Worm (Caenorhabditis elegans) whole organism, young adult: ENCODE measurements around the gene F55C12.2.
A peak's percentile ranks its signal among the peaks of the same experiment; 100 is the strongest.

Source experiments
- B0261.1 ChIP-seq: sonication (generic microtip); optimal IDR thresholded peaks from 2 replicates; lab custom pipeline; 2016; ENCODE audit warnings: mild to moderate bottlenecking, missing genetic modification characterization, moderate library complexity, missing compliant biosample characterization
- F22D6.2 ChIP-seq: sonication (generic microtip); optimal IDR thresholded peaks from 2 replicates; lab custom pipeline; 2016; ENCODE audit warnings: mild to moderate bottlenecking, missing genetic modification characterization, missing compliant biosample characterization
- F23B12.7 ChIP-seq: sonication (generic microtip); optimal IDR thresholded peaks from 2 replicates; lab custom pipeline; 2017; ENCODE audit warnings: missing genetic modification characterization, mild to moderate bottlenecking, missing compliant biosample characterization, antibody characterized with exemption, moderate library complexity; ENCODE audit not compliant: insufficient read depth
- F49E8.2 ChIP-seq: sonication (generic microtip); optimal IDR thresholded peaks from 3 replicates; lab custom pipeline; 2017; ENCODE audit warnings: missing genetic modification characterization, mild to moderate bottlenecking, missing compliant biosample characterization, antibody characterized with exemption, moderate library complexity; ENCODE audit not compliant: insufficient read depth
- F52B5.7 ChIP-seq: sonication (generic microtip); optimal IDR thresholded peaks from 2 replicates; lab custom pipeline; 2016; ENCODE audit warnings: mild to moderate bottlenecking, missing genetic modification characterization, missing compliant biosample characterization
- Y79H2A.3 ChIP-seq: fragments of 200-800 bp; sonication (Bioruptor generic); conservative IDR thresholded peaks from 2 replicates; pipeline ENCODE4 v1.3.6; 2022; ENCODE audit warnings: missing genetic modification reagents, missing genetic modification characterization, missing compliant biosample characterization
- aptf-3 ChIP-seq: fragments of 200-800 bp; sonication (Bioruptor generic); IDR thresholded peaks from 2 replicates; pipeline ENCODE4 v1.3.6; 2022; ENCODE audit warnings: missing genetic modification characterization, missing compliant biosample characterization
- attf-6 ChIP-seq: fragments of 200-800 bp; sonication (Bioruptor generic); IDR thresholded peaks from 2 replicates; pipeline ENCODE4 v1.3.6; 2022; ENCODE audit warnings: missing genetic modification reagents, missing genetic modification characterization, missing compliant biosample characterization
- cebp-1 ChIP-seq, 2 experiments: fragments of 200-800 bp in 1 of 2; sonication (Bioruptor generic) in 1 of 2; sonication (generic microtip) in 1 of 2; IDR thresholded peaks in 1 of 2; optimal IDR thresholded peaks in 1 of 2; 2 replicates each; pipeline versions ENCODE4 v1.3.6 to Lab custom; 2017 to 2022; ENCODE audit warnings: missing compliant biosample characterization in 2 of 2, missing genetic modification characterization in 2 of 2, mild to moderate bottlenecking in 1 of 2, missing genetic modification reagents in 1 of 2, moderate library complexity in 1 of 2
- ceh-91 ChIP-seq: fragments of 200-800 bp; sonication (Bioruptor generic); IDR thresholded peaks from 2 replicates; pipeline ENCODE4 v1.3.6; 2022; ENCODE audit warnings: missing genetic modification reagents, missing genetic modification characterization, missing compliant biosample characterization
- dox-1 ChIP-seq: fragments of 200-800 bp; sonication (Bioruptor generic); IDR thresholded peaks from 2 replicates; pipeline ENCODE4 v1.3.6; 2022; ENCODE audit warnings: missing genetic modification reagents, missing genetic modification characterization, missing compliant biosample characterization
- dpff-1 ChIP-seq: sonication (generic microtip); optimal IDR thresholded peaks from 2 replicates; lab custom pipeline; 2017; ENCODE audit warnings: mild to moderate bottlenecking, missing genetic modification characterization, missing compliant biosample characterization
- efl-1 ChIP-seq: fragments of 150-350 bp; optimal IDR thresholded peaks from 2 replicates; lab custom pipeline; 2014; ENCODE audit warnings: missing biosample characterization, missing genetic modification reagents, missing genetic modification characterization
- egrh-3 ChIP-seq: fragments of 200-800 bp; sonication (Bioruptor generic); IDR thresholded peaks from 2 replicates; pipeline ENCODE4 v1.3.6; 2022; ENCODE audit warnings: missing genetic modification reagents, missing genetic modification characterization, missing compliant biosample characterization
- ets-4 ChIP-seq: fragments of 200-800 bp; sonication (Bioruptor generic); optimal IDR thresholded peaks from 2 replicates; lab custom pipeline; 2018; ENCODE audit warnings: mild to moderate bottlenecking, missing genetic modification characterization, missing compliant biosample characterization
- fkh-3 ChIP-seq: sonication (generic microtip); optimal IDR thresholded peaks from 2 replicates; lab custom pipeline; 2016; ENCODE audit warnings: mild to moderate bottlenecking, missing genetic modification characterization, missing compliant biosample characterization
- hmg-1.2 ChIP-seq: fragments of 200-800 bp; sonication (Bioruptor generic); IDR thresholded peaks from 2 replicates; pipeline ENCODE4 v1.3.6; 2022; ENCODE audit warnings: missing genetic modification reagents, missing genetic modification characterization, missing compliant biosample characterization
- hmg-20 ChIP-seq: fragments of 200-800 bp; sonication (Bioruptor generic); IDR thresholded peaks from 2 replicates; pipeline ENCODE4 v1.3.6; 2022; ENCODE audit warnings: missing genetic modification reagents, missing genetic modification characterization, missing compliant biosample characterization
- let-607 ChIP-seq, 2 experiments: fragments of 200-800 bp in 1 of 2; sonication (Bioruptor generic) in 1 of 2; sonication (generic microtip) in 1 of 2; optimal IDR thresholded peaks; 2 replicates each; lab custom pipeline; 2016 to 2018; ENCODE audit warnings: mild to moderate bottlenecking in 2 of 2, missing compliant biosample characterization in 2 of 2, missing genetic modification characterization in 2 of 2, moderate library complexity in 2 of 2, missing genotype in 1 of 2
- lin-35 ChIP-seq, 3 experiments: fragments of 150-350 bp in 2 of 3; sonication (generic microtip) in 1 of 3; optimal IDR thresholded peaks; 2 replicates each; lab custom pipeline; 2014 to 2018; ENCODE audit warnings: missing biosample characterization in 3 of 3, missing genetic modification characterization in 3 of 3, missing genetic modification reagents in 3 of 3
- lin-40 ChIP-seq: sonication (generic microtip); optimal IDR thresholded peaks from 2 replicates; lab custom pipeline; 2016; ENCODE audit warnings: missing genetic modification characterization, mild to moderate bottlenecking, missing compliant biosample characterization, missing genotype, missing genetic modification reagents
- madf-3 ChIP-seq: fragments of 200-800 bp; sonication (Bioruptor generic); IDR thresholded peaks from 2 replicates; pipeline ENCODE4 v1.3.6; 2022; ENCODE audit warnings: missing genetic modification reagents, missing genetic modification characterization, missing compliant biosample characterization
- madf-8 ChIP-seq: fragments of 200-800 bp; sonication (Bioruptor generic); conservative IDR thresholded peaks from 2 replicates; pipeline ENCODE4 v1.3.6; 2022; ENCODE audit warnings: missing genetic modification reagents, missing genetic modification characterization, missing compliant biosample characterization
- mcd-1 ChIP-seq: fragments of 200-800 bp; sonication (Bioruptor generic); IDR thresholded peaks from 2 replicates; pipeline ENCODE4 v1.3.6; 2022; ENCODE audit warnings: missing genetic modification reagents, missing genetic modification characterization, missing compliant biosample characterization
- mes-4 ChIP-seq: sonication (generic microtip); optimal IDR thresholded peaks from 2 replicates; lab custom pipeline; 2016; ENCODE audit warnings: missing genotype, missing genetic modification characterization, missing compliant biosample characterization
- mxl-1 ChIP-seq: sonication (generic microtip); optimal IDR thresholded peaks from 2 replicates; lab custom pipeline; 2016; ENCODE audit warnings: missing genetic modification characterization, missing compliant biosample characterization
- nhr-27 ChIP-seq: fragments of 200-800 bp; sonication (Bioruptor generic); optimal IDR thresholded peaks from 2 replicates; lab custom pipeline; 2018; ENCODE audit warnings: mild to moderate bottlenecking, missing genetic modification characterization, moderate library complexity, missing compliant biosample characterization
- nhr-80 ChIP-seq: sonication (generic microtip); optimal IDR thresholded peaks from 2 replicates; lab custom pipeline; 2016; ENCODE audit warnings: missing genetic modification characterization, missing compliant biosample characterization
- nhr-90 ChIP-seq: sonication (generic microtip); optimal IDR thresholded peaks from 2 replicates; lab custom pipeline; 2016; ENCODE audit warnings: missing genotype, mild to moderate bottlenecking, missing genetic modification characterization, missing compliant biosample characterization
- pha-4 ChIP-seq: fragments of 150-350 bp; sonication (generic microtip); optimal IDR thresholded peaks from 2 replicates; lab custom pipeline; 2014; ENCODE audit warnings: missing biosample characterization, missing genetic modification reagents, missing genetic modification characterization
- rcor-1 ChIP-seq: fragments of 200-800 bp; sonication (Bioruptor generic); IDR thresholded peaks from 2 replicates; pipeline ENCODE4 v1.3.6; 2022; ENCODE audit warnings: missing genetic modification reagents, missing genetic modification characterization, missing compliant biosample characterization
- rec-8 ChIP-seq, 2 experiments: sonication (generic microtip); optimal IDR thresholded peaks; 2 replicates each; lab custom pipeline; 2016; ENCODE audit warnings: mild to moderate bottlenecking in 2 of 2, missing genetic modification characterization in 2 of 2, missing genetic modification reagents in 2 of 2, missing genotype in 2 of 2, missing biosample characterization in 1 of 2, missing compliant biosample characterization in 1 of 2, moderate library complexity in 1 of 2
- snpc-3.4 ChIP-seq: sonication (generic microtip); optimal IDR thresholded peaks from 2 replicates; lab custom pipeline; 2017; ENCODE audit warnings: missing genetic modification characterization, mild to moderate bottlenecking, missing compliant biosample characterization, antibody characterized with exemption, moderate library complexity, missing genotype, missing genetic modification reagents
- snpc-4 ChIP-seq, 5 experiments: fragments of 150-350 bp in 1 of 5; sonication (generic microtip) in 4 of 5; optimal IDR thresholded peaks; 2 replicates each; lab custom pipeline; 2014 to 2018; ENCODE audit warnings: missing genetic modification characterization in 5 of 5, missing biosample characterization in 3 of 5, antibody characterized with exemption in 2 of 5, mild to moderate bottlenecking in 2 of 5, missing compliant biosample characterization in 2 of 5, missing genotype in 2 of 5, moderate library complexity in 2 of 5, missing genetic modification reagents in 1 of 5
- somi-1 ChIP-seq: fragments of 200-800 bp; sonication (Bioruptor generic); optimal IDR thresholded peaks from 2 replicates; lab custom pipeline; 2018; ENCODE audit warnings: mild to moderate bottlenecking, missing genetic modification characterization, missing compliant biosample characterization
- tbp1 ChIP-seq: fragments of 200-800 bp; sonication (Bioruptor generic); optimal IDR thresholded peaks from 2 replicates; lab custom pipeline; 2018; ENCODE audit warnings: mild to moderate bottlenecking, missing genetic modification characterization, missing compliant biosample characterization
- zfh-2 ChIP-seq: fragments of 200-800 bp; sonication (Bioruptor generic); conservative IDR thresholded peaks from 2 replicates; pipeline ENCODE4 v1.3.6; 2022; ENCODE audit warnings: missing genetic modification reagents, missing genetic modification characterization, missing compliant biosample characterization
- ztf-28 ChIP-seq: fragments of 200-800 bp; sonication (Bioruptor generic); IDR thresholded peaks from 2 replicates; pipeline ENCODE4 v1.3.6; 2022; ENCODE audit warnings: missing genetic modification reagents, missing genetic modification characterization, missing compliant biosample characterization
- ztf-3 ChIP-seq: fragments of 200-800 bp; sonication (Bioruptor generic); optimal IDR thresholded peaks from 2 replicates; lab custom pipeline; 2018; ENCODE audit warnings: mild to moderate bottlenecking, missing genetic modification characterization, missing compliant biosample characterization
- ztf-6 ChIP-seq: fragments of 200-800 bp; sonication (Bioruptor generic); IDR thresholded peaks from 2 replicates; pipeline ENCODE4 v1.3.6; 2022; ENCODE audit warnings: missing genetic modification reagents, missing genetic modification characterization, missing compliant biosample characterization

Gene F55C12.2

DNA sequence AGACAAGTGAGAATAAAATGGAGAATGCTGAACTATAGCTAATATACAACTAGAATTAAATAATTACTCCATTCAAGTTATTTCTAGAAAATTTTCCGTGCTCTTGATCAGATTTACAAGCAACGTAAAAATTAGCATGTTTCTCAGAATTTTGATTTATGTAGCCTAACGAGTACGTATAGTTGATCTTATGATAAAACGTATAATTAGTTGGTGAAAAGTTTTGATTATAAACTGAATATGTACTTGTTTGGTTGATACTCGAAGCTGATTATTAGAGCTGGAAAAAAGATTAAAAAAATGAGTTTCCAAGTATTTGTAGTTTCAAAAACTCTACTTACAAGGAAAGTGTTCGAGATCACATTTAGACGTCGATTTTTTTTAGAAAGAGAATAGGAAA, 19.9 kb downstream of the F55C12.2 start:
- no peak for TF ChIP-seq attf-6 (GFP tag; lab: Robert Waterston, UW)
- TF ChIP-seq madf-3 (GFP tag; lab: Robert Waterston, UW): no peak
- TF ChIP-seq lin-35 (GFP tag; optimal IDR thresholded peaks at IDR 0.05; lab: Kevin White, UChicago): no peak
- no peak for TF ChIP-seq tbp1 (GFP tag; lab: Kevin White, UChicago)
- TF ChIP-seq let-607 (tag; optimal IDR thresholded peaks at IDR 0.05; lab: Kevin White, UChicago): no peak
- TF ChIP-seq ztf-3 (GFP tag; lab: Kevin White, UChicago): no peak
- no peak for TF ChIP-seq F52B5.7 (tag; lab: Kevin White, UChicago)
- no peak for TF ChIP-seq snpc-3.4 (tag; lab: Kevin White, UChicago)
- no peak for TF ChIP-seq B0261.1
- TF ChIP-seq F22D6.2 (tag; lab: Kevin White, UChicago): no peak
- TF ChIP-seq madf-8 (GFP tag; lab: Robert Waterston, UW): no peak
- no peak for TF ChIP-seq ceh-91 (GFP tag; lab: Robert Waterston, UW)
- no peak for TF ChIP-seq zfh-2 (GFP tag; lab: Robert Waterston, UW)
- no peak for TF ChIP-seq ets-4 (GFP tag; lab: Kevin White, UChicago)
- no peak for TF ChIP-seq mxl-1 (tag; lab: Kevin White, UChicago)
- TF ChIP-seq dpff-1 (tag; lab: Kevin White, UChicago): no peak
- no peak for TF ChIP-seq rec-8 (tag; optimal IDR thresholded peaks at IDR 0.05; lab: Kevin White, UChicago)
- TF ChIP-seq ztf-28 (GFP tag; lab: Robert Waterston, UW): no peak
- no peak for TF ChIP-seq somi-1 (GFP tag; lab: Kevin White, UChicago)
- TF ChIP-seq F23B12.7 (tag; lab: Kevin White, UChicago): no peak

ce11 chrII:5899080-5899479, 22.5 kb downstream of the F55C12.2 start:
- TF ChIP-seq lin-40 (no peak), ztf-6 (no peak), fkh-3 (tag; lab: Kevin White, UChicago) (no peak), nhr-90 (tag; lab: Kevin White, UChicago) (no peak), efl-1 (GFP tag; lab: Kevin White, UChicago) (no peak), F49E8.2 (no peak), zfh-2 (GFP tag; lab: Robert Waterston, UW) (peak; percentile 60)

DNA sequence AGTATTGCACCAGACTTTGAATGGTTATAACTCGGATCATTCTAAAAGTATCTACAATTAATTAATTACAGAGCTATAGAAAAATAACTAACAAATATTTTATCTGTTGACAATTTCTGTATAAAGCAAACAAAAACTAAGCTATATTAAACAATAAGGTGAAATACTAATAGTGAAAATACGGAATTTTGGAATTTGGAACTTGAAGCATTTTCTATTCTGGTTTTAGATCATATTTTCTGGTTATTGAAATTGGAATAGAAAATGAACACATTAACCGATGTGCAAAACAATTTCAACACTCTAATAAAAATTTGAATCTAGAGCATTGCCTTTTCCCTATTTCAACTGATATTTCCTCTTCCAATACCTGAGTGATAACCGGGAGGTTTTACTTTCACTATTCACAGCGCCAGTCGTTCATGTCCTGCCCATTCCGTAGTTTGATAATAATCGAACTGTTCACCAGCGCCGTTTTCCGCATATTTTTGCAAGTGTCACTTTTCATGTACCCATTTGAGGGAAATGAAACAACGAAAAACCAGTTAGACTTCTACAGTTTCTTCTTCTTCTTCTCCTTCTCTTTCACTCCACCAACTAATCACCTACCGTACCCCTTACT, 23.4 kb downstream of the F55C12.2 start:
- no peak for TF ChIP-seq pha-4
- TF ChIP-seq snpc-4 (GFP tag; optimal IDR thresholded peaks at IDR 0.05; lab: Kevin White, UChicago): no peak
- TF ChIP-seq snpc-4 (tag; optimal IDR thresholded peaks at IDR 0.05; lab: Kevin White, UChicago): no peak
- TF ChIP-seq mes-4 (tag; lab: Kevin White, UChicago): no peak
- peak; percentile 78 for TF ChIP-seq nhr-80 (tag; lab: Kevin White, UChicago)
- TF ChIP-seq, all 124 proteins: peak for 1

DNA sequence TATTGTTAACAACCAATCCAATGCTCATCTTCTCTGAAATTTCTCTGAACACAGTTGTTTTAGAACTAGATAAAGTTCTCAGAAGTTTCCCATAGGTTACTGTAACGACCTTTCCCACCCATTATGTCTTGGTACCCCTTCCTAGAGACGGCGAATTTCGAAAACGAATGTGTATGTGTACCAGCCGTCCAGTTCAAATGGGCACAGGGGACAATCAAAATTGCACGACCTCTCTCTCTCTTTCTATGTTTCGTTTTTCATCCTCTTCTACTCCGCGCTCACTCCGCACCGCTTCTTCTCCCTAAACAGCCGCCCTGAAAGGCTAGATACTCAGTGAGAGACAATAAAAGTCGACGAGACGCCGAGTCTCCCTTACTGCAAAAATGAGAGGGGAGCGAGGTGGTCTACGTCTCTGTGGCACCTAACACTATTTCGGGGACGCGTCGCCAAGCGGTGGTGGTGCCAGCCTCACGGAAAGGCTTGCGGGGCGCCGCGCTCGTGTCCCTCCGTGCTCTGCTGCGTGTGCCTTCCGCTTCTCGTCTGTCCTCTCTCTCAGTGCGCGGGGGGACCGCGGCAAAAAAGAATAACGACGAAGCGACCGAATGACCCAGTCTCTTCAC, 24.9 kb downstream of the F55C12.2 start:
- TF ChIP-seq dox-1 (GFP tag; lab: Robert Waterston, UW) (peak; percentile 38; the same call in 1 of the 2 replicates), mcd-1 (GFP tag; lab: Robert Waterston, UW) (peak; percentile 55), egrh-3 (GFP tag; lab: Robert Waterston, UW) (peak; percentile 91), nhr-27 (tag; lab: Kevin White, UChicago) (peak; percentile 18), lin-40 (peak; percentile 13), rcor-1 (GFP tag; lab: Robert Waterston, UW) (no peak), Y79H2A.3 (GFP tag; lab: Robert Waterston, UW) (no peak), aptf-3 (0 out of 2 replicates have a peak, but pooled peaks have one; percentile 69), hmg-20 (GFP tag; lab: Robert Waterston, UW) (0 out of 2 replicates have a peak, but pooled peaks have one; percentile 16), hmg-1.2 (peak; percentile 27; the same call in 1 of the 2 replicates), lin-35 (GFP tag; optimal IDR thresholded peaks at IDR 0.05; lab: Kevin White, UChicago) (no peak), cebp-1 (GFP tag; IDR thresholded peaks at IDR 0.05; lab: Robert Waterston, UW) (no peak), cebp-1 (tag; optimal IDR thresholded peaks at IDR 0.05; lab: Kevin White, UChicago) (peak; percentile 51), zfh-2 (GFP tag; lab: Robert Waterston, UW) (peak; percentile 96)
